Fruit fly (Drosophila melanogaster) S2 (cell line): ENCODE measurements around the gene Prosalpha2.
"Not testable (repeated sequence)": the region's sequence is repeated elsewhere in the genome, so short reads cannot be mapped to it uniquely, and the experiment has no call there.

Source experiments
- CG8478 ChIP-seq: fragments of >200 bp; optimal IDR thresholded peaks from 2 replicates; lab custom pipeline; 2018
- CTCF ChIP-seq, 2 experiments: fragments of >200 bp; optimal IDR thresholded peaks; 2 replicates each; lab custom pipeline; 2018

Prosalpha2 gene

DNA sequence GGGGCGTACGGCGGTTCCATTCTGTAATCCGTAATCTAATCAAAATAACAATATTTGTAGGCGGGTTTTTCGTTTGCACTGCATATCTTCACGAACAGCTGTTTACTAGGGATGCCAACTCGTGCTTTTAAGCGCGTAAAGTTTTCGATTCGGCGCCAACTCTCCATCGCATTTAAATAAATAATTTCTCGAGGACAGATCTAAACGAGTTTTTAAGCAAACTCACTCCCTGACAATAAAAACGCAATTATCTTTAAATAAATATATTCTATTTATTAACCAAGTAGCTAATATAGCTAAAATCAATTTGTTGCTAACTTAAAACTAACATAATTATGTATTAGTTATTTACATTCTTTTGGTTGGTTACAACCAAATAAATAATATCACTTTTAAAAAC lies 34.1 kb downstream of the Prosalpha2 start, which contains the start of gene CG5608:
Gene CG5608, minus strand, starts transcription at position 101 of the 400 bp plus-strand sequence.
- TF ChIP-seq CG8478 (lab: Kevin White, UChicago); CTCF (optimal IDR thresholded peaks at IDR 0.05; lab: Kevin White, UChicago): not testable (repeated sequence)

- TF ChIP-seq CG8478 (lab: Kevin White, UChicago); CTCF (optimal IDR thresholded peaks at IDR 0.05; lab: Kevin White, UChicago): not testable (repeated sequence)
These were observed 36.6 kb downstream of the Prosalpha2 start, which contains the start of gene Hsp70Ba for dm6 chr3R:12467675-12468074. Gene Hsp70Ba (minus strand): TSS chr3R:12467776.
